Fruit fly (Drosophila melanogaster) whole organism, wandering third instar larva: ENCODE measurements around the gene Mulk.

Experiments
- CG32264 ChIP-seq: fragments of 200-800 bp; sonication (Bioruptor generic); optimal IDR thresholded peaks from 2 replicates; lab custom pipeline; 2016; ENCODE audit warnings: missing biosample characterization, missing genetic modification characterization
- CrebA ChIP-seq: fragments of 200-800 bp; sonication (Bioruptor generic); optimal IDR thresholded peaks from 2 replicates; lab custom pipeline; 2016; ENCODE audit warnings: missing biosample characterization, mild to moderate bottlenecking, missing genetic modification characterization, borderline replicate concordance
- Hr78 ChIP-seq: fragments of >200 bp; optimal IDR thresholded peaks from 2 replicates; lab custom pipeline; 2017; ENCODE audit warnings: missing biosample characterization, missing genetic modification characterization
- Jra ChIP-seq: sonication (Bioruptor generic); optimal IDR thresholded peaks from 2 replicates; lab custom pipeline; 2016; ENCODE audit warnings: missing biosample characterization, missing genetic modification characterization
- br ChIP-seq: fragments of 200-800 bp; sonication (Bioruptor generic); optimal IDR thresholded peaks from 2 replicates; lab custom pipeline; 2016; ENCODE audit warnings: missing biosample characterization, missing genetic modification characterization
- dsf ChIP-seq: sonication (Bioruptor generic); optimal IDR thresholded peaks from 2 replicates; lab custom pipeline; 2016; ENCODE audit warnings: missing biosample characterization, missing genetic modification characterization, borderline replicate concordance
- fru ChIP-seq: fragments of 200-800 bp; sonication (Bioruptor generic); optimal IDR thresholded peaks from 3 replicates; lab custom pipeline; 2016; ENCODE audit warnings: missing biosample characterization, mild to moderate bottlenecking, missing genetic modification characterization
- h ChIP-seq: fragments of 200-800 bp; sonication (Bioruptor generic); optimal IDR thresholded peaks from 3 replicates; lab custom pipeline; 2016; ENCODE audit warnings: missing biosample characterization, mild to moderate bottlenecking, missing genetic modification characterization
- lola ChIP-seq: fragments of >200 bp; optimal IDR thresholded peaks from 2 replicates; lab custom pipeline; 2017; ENCODE audit warnings: missing biosample characterization, missing genetic modification characterization
- pan ChIP-seq: fragments of >200 bp; optimal IDR thresholded peaks from 2 replicates; lab custom pipeline; 2017
- sv ChIP-seq: fragments of 200-800 bp; sonication (Bioruptor generic); optimal IDR thresholded peaks from 3 replicates; lab custom pipeline; 2016; ENCODE audit warnings: missing biosample characterization, missing genetic modification characterization
- usp ChIP-seq: fragments of >200 bp; optimal IDR thresholded peaks from 2 replicates; lab custom pipeline; 2017; ENCODE audit warnings: missing biosample characterization, missing genetic modification characterization

DNA sequence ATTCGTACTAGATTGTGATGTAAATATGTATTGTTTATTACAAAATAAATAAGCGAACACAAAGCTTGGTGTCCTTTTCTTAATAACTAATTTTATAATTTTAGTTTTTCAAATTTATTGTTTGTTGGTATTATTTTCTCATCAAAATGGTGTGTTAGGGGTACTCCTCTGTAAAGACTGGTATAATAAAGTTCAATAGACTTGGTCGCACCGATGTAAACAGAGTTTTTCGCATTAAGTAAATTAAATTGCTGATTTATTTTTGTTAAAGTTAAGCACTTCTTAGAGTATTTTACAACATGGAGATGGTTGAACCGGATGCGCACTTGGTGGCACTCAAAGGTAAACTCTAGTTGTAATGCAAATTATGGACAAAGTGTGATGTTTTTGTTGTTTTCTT is 3.3 kb upstream of the Mulk start, which contains the start of gene CG4953:
- TF ChIP-seq fru (GFP tag; lab: Kevin White, UChicago) (no peak), CG32264 (GFP tag; lab: Kevin White, UChicago) (no peak), sv (no peak), Jra (GFP tag; lab: Kevin White, UChicago) (no peak), usp (GFP tag; lab: Kevin White, UChicago) (no peak), h (GFP tag; lab: Kevin White, UChicago) (no peak), br (no peak), CrebA (GFP tag; lab: Kevin White, UChicago) (no peak), lola (no peak), pan (lab: Kevin White, UChicago) (no peak), dsf (GFP tag; lab: Kevin White, UChicago) (no peak), Hr78 (GFP tag; lab: Kevin White, UChicago) (no peak)
